4 fruit fly cellular contexts compared by ENCODE assay signal in genomic region chr2L:423160-423559, dm6.
A peak's percentile ranks its signal among the peaks of the same experiment; 100 is the strongest.
TF ChIP-seq lines count a peak whose summit lies in the region.

No protein-coding gene starts in this region.

- no peak for TF ChIP-seq CTCF in whole organism, embryonic (GFP tag; optimal IDR thresholded peaks at IDR 0.05; lab: Kevin White, UChicago)

TF ChIP-seq in whole organism, embryonic, 481 proteins besides CTCF, POLR2A, EP300 and RAD21:
- TF ChIP-seq sens (GFP tag; lab: Kevin White, UChicago) (peak; percentile 39), CG10147 (GFP tag; optimal IDR thresholded peaks at IDR 0.05; lab: Kevin White, UChicago) (no peak), corto (GFP tag; optimal IDR thresholded peaks at IDR 0.05; lab: Kevin White, UChicago) (peak; percentile 68), D19B (GFP tag; optimal IDR thresholded peaks at IDR 0.05; lab: Kevin White, UChicago) (no peak), sd (tag; optimal IDR thresholded peaks at IDR 0.05; lab: Kevin White, UChicago) (no peak), chn (GFP tag; optimal IDR thresholded peaks at IDR 0.05; lab: Kevin White, UChicago) (no peak), bsh (GFP tag; optimal IDR thresholded peaks at IDR 0.05; lab: Kevin White, UChicago) (peak in 1 of 2 experiments; percentile 28), CG15269 (tag; optimal IDR thresholded peaks at IDR 0.05; lab: Kevin White, UChicago) (no peak), kah (GFP tag; optimal IDR thresholded peaks at IDR 0.05; lab: Kevin White, UChicago) (no peak), lbe (GFP tag; optimal IDR thresholded peaks at IDR 0.05; lab: Kevin White, UChicago) (peak; percentile 86)
TF ChIP-seq in whole organism, embryonic: peak in this region for 4.

TF ChIP-seq in whole organism, prepupa, 60 proteins besides CTCF, POLR2A, EP300 and RAD21 (continues in another document):
- TF ChIP-seq CG8319 (GFP tag; optimal IDR thresholded peaks at IDR 0.05; lab: Kevin White, UChicago) = peak; percentile 14
- TF ChIP-seq esn (GFP tag; optimal IDR thresholded peaks at IDR 0.05; lab: Kevin White, UChicago) = peak; percentile 90
- TF ChIP-seq CG11294 (GFP tag; IDR thresholded peaks at IDR 0.05; lab: Robert Waterston, UW) = no peak
- TF ChIP-seq CG1621 (tag; optimal IDR thresholded peaks at IDR 0.05; lab: Kevin White, UChicago) = peak; percentile 5
- TF ChIP-seq achi (GFP tag; optimal IDR thresholded peaks at IDR 0.05; lab: Kevin White, UChicago) = peak; percentile 62
- peak; percentile 49 for TF ChIP-seq CG8632 (GFP tag; optimal IDR thresholded peaks at IDR 0.05; lab: Kevin White, UChicago)
- no peak for TF ChIP-seq CG7368 (GFP tag; optimal IDR thresholded peaks at IDR 0.05; lab: Kevin White, UChicago)
- TF ChIP-seq CG3032 (tag; optimal IDR thresholded peaks at IDR 0.05; lab: Kevin White, UChicago) = peak; percentile 24
- TF ChIP-seq CG10631 (GFP tag; optimal IDR thresholded peaks at IDR 0.05; lab: Kevin White, UChicago) = peak; percentile 72
- peak; percentile 36 for TF ChIP-seq CG16779 (tag; optimal IDR thresholded peaks at IDR 0.05; lab: Kevin White, UChicago)
- TF ChIP-seq lz (GFP tag; optimal IDR thresholded peaks at IDR 0.05; lab: Kevin White, UChicago) = peak; percentile 79
- TF ChIP-seq net (GFP tag; optimal IDR thresholded peaks at IDR 0.05; lab: Kevin White, UChicago) = peak; percentile 44
- peak; percentile 25 for TF ChIP-seq CG32006 (GFP tag; optimal IDR thresholded peaks at IDR 0.05; lab: Kevin White, UChicago)
- TF ChIP-seq CG34406 (GFP tag; optimal IDR thresholded peaks at IDR 0.05; lab: Kevin White, UChicago) = peak; percentile 49
- TF ChIP-seq CG10669 (GFP tag; optimal IDR thresholded peaks at IDR 0.05; lab: Kevin White, UChicago) = peak; percentile 10
- TF ChIP-seq spab (GFP tag; optimal IDR thresholded peaks at IDR 0.05; lab: Kevin White, UChicago) = peak; percentile 1
- peak; percentile 45 for TF ChIP-seq acj6 (GFP tag; optimal IDR thresholded peaks at IDR 0.05; lab: Kevin White, UChicago)
- no peak for TF ChIP-seq CG11762 (GFP tag; optimal IDR thresholded peaks at IDR 0.05; lab: Kevin White, UChicago; ENCODE audit: insufficient read depth)
- TF ChIP-seq Eip78C (GFP tag; lab: Kevin White, UChicago) = peak; percentile 91
- peak; percentile 89 for TF ChIP-seq vri (GFP tag; optimal IDR thresholded peaks at IDR 0.05; lab: Kevin White, UChicago)
- no peak for TF ChIP-seq Gug (GFP tag; IDR thresholded peaks at IDR 0.05; lab: Robert Waterston, UW)
- TF ChIP-seq cyc (GFP tag; optimal IDR thresholded peaks at IDR 0.05; lab: Kevin White, UChicago) = peak; percentile 78
- peak; percentile 93 for TF ChIP-seq svp (GFP tag; lab: Kevin White, UChicago)
- no peak for TF ChIP-seq CG4318 (GFP tag; optimal IDR thresholded peaks at IDR 0.05; lab: Kevin White, UChicago)
- no peak for TF ChIP-seq fkh (GFP tag; optimal IDR thresholded peaks at IDR 0.05; lab: Kevin White, UChicago)
- TF ChIP-seq Blimp-1 (GFP tag; optimal IDR thresholded peaks at IDR 0.05; lab: Kevin White, UChicago) = peak; percentile 7
- peak; percentile 75 for TF ChIP-seq Eip75B (GFP tag; optimal IDR thresholded peaks at IDR 0.05; lab: Kevin White, UChicago)
- peak; percentile 65 for TF ChIP-seq Eip93F (GFP tag; optimal IDR thresholded peaks at IDR 0.05; lab: Kevin White, UChicago)

TF ChIP-seq in whole organism, pupa, 21 proteins besides CTCF, POLR2A, EP300 and RAD21:
- TF ChIP-seq Pif1B (GFP tag; optimal IDR thresholded peaks at IDR 0.05; lab: Kevin White, UChicago) (peak; percentile 52), Pif1A (GFP tag; optimal IDR thresholded peaks at IDR 0.05; lab: Kevin White, UChicago) (peak; percentile 64), CG34367 (tag; optimal IDR thresholded peaks at IDR 0.05; lab: Kevin White, UChicago) (peak; percentile 14), CG9948 (tag; optimal IDR thresholded peaks at IDR 0.05; lab: Kevin White, UChicago) (peak; percentile 61), gl (tag; optimal IDR thresholded peaks at IDR 0.05; lab: Kevin White, UChicago) (no peak), CG8301 (tag; optimal IDR thresholded peaks at IDR 0.05; lab: Kevin White, UChicago) (peak; percentile 51), fd96Ca (GFP tag; IDR thresholded peaks at IDR 0.05; lab: Robert Waterston, UW) (no peak), EcR (GFP tag; optimal IDR thresholded peaks at IDR 0.05; lab: Kevin White, UChicago) (no peak), CG17806 (tag; optimal IDR thresholded peaks at IDR 0.05; lab: Kevin White, UChicago) (peak; percentile 56), CG10348 (GFP tag; IDR thresholded peaks at IDR 0.05; lab: Robert Waterston, UW) (no peak), CG14655 (GFP tag; optimal IDR thresholded peaks at IDR 0.05; lab: Kevin White, UChicago) (peak; percentile 72), CG8159 (tag; optimal IDR thresholded peaks at IDR 0.05; lab: Kevin White, UChicago) (peak; percentile 45), D1 (tag; optimal IDR thresholded peaks at IDR 0.05; lab: Kevin White, UChicago) (no peak), CG13204 (GFP tag; optimal IDR thresholded peaks at IDR 0.05; lab: Kevin White, UChicago) (no peak), CG15710 (tag; optimal IDR thresholded peaks at IDR 0.05; lab: Kevin White, UChicago) (peak; percentile 45), CG32121 (GFP tag; IDR thresholded peaks at IDR 0.05; lab: Robert Waterston, UW) (no peak), Ets98B (GFP tag; IDR thresholded peaks at IDR 0.05; lab: Robert Waterston, UW) (no peak), CG4496 (GFP tag; IDR thresholded peaks at IDR 0.05; lab: Robert Waterston, UW) (peak; percentile 29; the same call in 1 of the 3 replicates), rn (GFP tag; IDR thresholded peaks at IDR 0.05; lab: Robert Waterston, UW) (no peak), CG12605 (GFP tag; IDR thresholded peaks at IDR 0.05; lab: Robert Waterston, UW) (no peak), Snoo (tag; optimal IDR thresholded peaks at IDR 0.05; lab: Kevin White, UChicago) (peak; percentile 78)

TF ChIP-seq in whole organism, wandering third instar larva, 38 proteins besides CTCF, POLR2A, EP300 and RAD21:
- TF ChIP-seq sv (GFP tag; optimal IDR thresholded peaks at IDR 0.05; lab: Kevin White, UChicago) = no peak
- TF ChIP-seq Jra (GFP tag; optimal IDR thresholded peaks at IDR 0.05; lab: Kevin White, UChicago) = peak; percentile 78
- TF ChIP-seq ey (GFP tag; optimal IDR thresholded peaks at IDR 0.05; lab: Kevin White, UChicago) = peak; percentile 92
- peak; percentile 87 for TF ChIP-seq sage (GFP tag; optimal IDR thresholded peaks at IDR 0.05; lab: Kevin White, UChicago)
- TF ChIP-seq HLH106 (tag; optimal IDR thresholded peaks at IDR 0.05; lab: Kevin White, UChicago) = peak; percentile 68
- TF ChIP-seq h (GFP tag; optimal IDR thresholded peaks at IDR 0.05; lab: Kevin White, UChicago) = peak; percentile 94
- peak; percentile 69 for TF ChIP-seq dsf (GFP tag; optimal IDR thresholded peaks at IDR 0.05; lab: Kevin White, UChicago; ENCODE audit: borderline replicate concordance)
- TF ChIP-seq foxo (GFP tag; optimal IDR thresholded peaks at IDR 0.05; lab: Kevin White, UChicago) = peak; percentile 44 to 92
- peak; percentile 66 for TF ChIP-seq dmrt93B (GFP tag; optimal IDR thresholded peaks at IDR 0.05; lab: Kevin White, UChicago)
- peak; percentile 89 for TF ChIP-seq Sp1 (GFP tag; optimal IDR thresholded peaks at IDR 0.05; lab: Kevin White, UChicago)
- peak; percentile 39 for TF ChIP-seq CG9705 (GFP tag; optimal IDR thresholded peaks at IDR 0.05; lab: Kevin White, UChicago)
- peak; percentile 74 for TF ChIP-seq CG32264 (GFP tag; optimal IDR thresholded peaks at IDR 0.05; lab: Kevin White, UChicago)
- no peak for TF ChIP-seq brk (GFP tag; optimal IDR thresholded peaks at IDR 0.05; lab: Kevin White, UChicago)
- TF ChIP-seq woc (GFP tag; optimal IDR thresholded peaks at IDR 0.05; lab: Kevin White, UChicago) = peak; percentile 87
- no peak for TF ChIP-seq Dfd (GFP tag; optimal IDR thresholded peaks at IDR 0.05; lab: Kevin White, UChicago)
- no peak for TF ChIP-seq Abd-B (GFP tag; optimal IDR thresholded peaks at IDR 0.05; lab: Kevin White, UChicago)
- no peak for TF ChIP-seq Vsx2 (GFP tag; optimal IDR thresholded peaks at IDR 0.05; lab: Kevin White, UChicago; ENCODE audit: partially characterized antibody)
- no peak for TF ChIP-seq GATAd (GFP tag; optimal IDR thresholded peaks at IDR 0.05; lab: Kevin White, UChicago)
- TF ChIP-seq lola (GFP tag; optimal IDR thresholded peaks at IDR 0.05; lab: Kevin White, UChicago) = no peak
- TF ChIP-seq fru (GFP tag; optimal IDR thresholded peaks at IDR 0.05; lab: Kevin White, UChicago) = peak; percentile 93
- no peak for TF ChIP-seq N (GFP tag; optimal IDR thresholded peaks at IDR 0.05; lab: Kevin White, UChicago)
- no peak for TF ChIP-seq Dif (GFP tag; optimal IDR thresholded peaks at IDR 0.05; lab: Kevin White, UChicago; ENCODE audit: partially characterized antibody)
- no peak for TF ChIP-seq pan (optimal IDR thresholded peaks at IDR 0.05; lab: Kevin White, UChicago)
- TF ChIP-seq Hnf4 (GFP tag; optimal IDR thresholded peaks at IDR 0.05; lab: Kevin White, UChicago) = peak; percentile 84
- TF ChIP-seq OdsH (GFP tag; optimal IDR thresholded peaks at IDR 0.05; lab: Kevin White, UChicago) = peak; percentile 93
- peak; percentile 81 for TF ChIP-seq Rel (GFP tag; optimal IDR thresholded peaks at IDR 0.05; lab: Kevin White, UChicago)
- no peak for TF ChIP-seq Rel (tag; optimal IDR thresholded peaks at IDR 0.05; lab: Kevin White, UChicago)
- TF ChIP-seq Myc (optimal IDR thresholded peaks at IDR 0.05; lab: Kevin White, UChicago) = no peak
- TF ChIP-seq br (GFP tag; optimal IDR thresholded peaks at IDR 0.05; lab: Kevin White, UChicago) = peak; percentile 86
- TF ChIP-seq tai (GFP tag; optimal IDR thresholded peaks at IDR 0.05; lab: Kevin White, UChicago) = no peak
- peak; percentile 88 for TF ChIP-seq psq (GFP tag; optimal IDR thresholded peaks at IDR 0.05; lab: Kevin White, UChicago)
- TF ChIP-seq rgr (GFP tag; optimal IDR thresholded peaks at IDR 0.05; lab: Kevin White, UChicago) = peak; percentile 93
- no peak for TF ChIP-seq CrebA (GFP tag; optimal IDR thresholded peaks at IDR 0.05; lab: Kevin White, UChicago; ENCODE audit: borderline replicate concordance)
- no peak for TF ChIP-seq Mio (GFP tag; optimal IDR thresholded peaks at IDR 0.05; lab: Kevin White, UChicago)

Comparison
In these comparisons a context has a peak if more than half of its experiments do, and no peak if none do; other contexts are left out.
1. Of the 7 proteins assayed by ChIP-seq in both whole organism, embryonic and whole organism, prepupa: peak only in whole organism, embryonic: none; only in whole organism, prepupa: Blimp-1, CG16779, CG6854, Hr39, Lpt and Sox102F; in both: none; in neither: 1.